Worm (Caenorhabditis elegans) whole organism, early embryonic: ENCODE results near the gene pcca-1.

Source experiments
- B0310.2 ChIP-seq: sonication (generic microtip); optimal IDR thresholded peaks from 2 replicates; lab custom pipeline; 2016; ENCODE audit warnings: mild to moderate bottlenecking, missing genetic modification characterization, missing compliant biosample characterization
- F13C5.2 ChIP-seq: sonication (generic microtip); optimal IDR thresholded peaks from 2 replicates; lab custom pipeline; 2017; ENCODE audit warnings: mild to moderate bottlenecking, missing genetic modification characterization, inconsistent platforms, missing compliant biosample characterization
- aly-1 ChIP-seq: sonication (generic microtip); optimal IDR thresholded peaks from 2 replicates; lab custom pipeline; 2016; ENCODE audit warnings: missing genetic modification characterization, missing compliant biosample characterization
- ama-1 ChIP-seq: fragments of 150-350 bp; optimal IDR thresholded peaks from 2 replicates; lab custom pipeline; 2014
- ceh-13 ChIP-seq: fragments of 200-800 bp; sonication (Bioruptor generic); optimal IDR thresholded peaks from 2 replicates; lab custom pipeline; 2018; ENCODE audit warnings: mild to moderate bottlenecking, missing genetic modification characterization, missing compliant biosample characterization
- ceh-36 ChIP-seq: sonication (generic microtip); optimal IDR thresholded peaks from 2 replicates; lab custom pipeline; 2016; ENCODE audit warnings: missing genetic modification characterization, inconsistent platforms, missing compliant biosample characterization
- ets-7 ChIP-seq: sonication (generic microtip); optimal IDR thresholded peaks from 2 replicates; lab custom pipeline; 2016; ENCODE audit warnings: missing genotype, missing genetic modification characterization, missing compliant biosample characterization
- flt-1 ChIP-seq: fragments of 200-800 bp; sonication (Bioruptor generic); IDR thresholded peaks from 2 replicates; pipeline ENCODE4 v1.3.6; 2022; ENCODE audit warnings: missing genetic modification characterization, missing compliant biosample characterization
- hmbx-1 ChIP-seq: sonication (generic microtip); optimal IDR thresholded peaks from 2 replicates; lab custom pipeline; 2016; ENCODE audit warnings: mild to moderate bottlenecking, missing genetic modification characterization, missing compliant biosample characterization
- hmg-4 ChIP-seq: fragments of 200-800 bp; sonication (Bioruptor generic); optimal IDR thresholded peaks from 2 replicates; lab custom pipeline; 2018; ENCODE audit warnings: mild to moderate bottlenecking, missing genetic modification characterization, missing compliant biosample characterization
- hnd-1 ChIP-seq: sonication (generic microtip); optimal IDR thresholded peaks from 2 replicates; lab custom pipeline; 2016; ENCODE audit warnings: missing genetic modification characterization, missing compliant biosample characterization
- pes-1 ChIP-seq: fragments of 200-800 bp; sonication (Bioruptor generic); IDR thresholded peaks from 2 replicates; pipeline ENCODE4 v1.3.6; 2022; ENCODE audit warnings: missing genetic modification reagents, missing genetic modification characterization, missing compliant biosample characterization
- scrt-1 ChIP-seq: fragments of 200-800 bp; sonication (Bioruptor generic); IDR thresholded peaks from 2 replicates; pipeline ENCODE4 v1.3.6; 2022; ENCODE audit warnings: missing genetic modification characterization, missing compliant biosample characterization
- sea-1 ChIP-seq: fragments of 200-800 bp; sonication (Bioruptor generic); conservative IDR thresholded peaks from 2 replicates; pipeline ENCODE4 v1.3.6; 2022; ENCODE audit warnings: missing genetic modification characterization, missing compliant biosample characterization
- tbx-11 ChIP-seq: fragments of 200-800 bp; sonication (Bioruptor generic); IDR thresholded peaks from 2 replicates; pipeline ENCODE4 v1.3.6; 2022; ENCODE audit warnings: missing genetic modification characterization, missing compliant biosample characterization
- tbx-37 ChIP-seq: fragments of 200-800 bp; sonication (Bioruptor generic); conservative IDR thresholded peaks from 2 replicates; pipeline ENCODE4 v1.3.6; 2022; ENCODE audit warnings: missing genetic modification reagents, missing genetic modification characterization, missing compliant biosample characterization
- tra-4 ChIP-seq: sonication (generic microtip); optimal IDR thresholded peaks from 2 replicates; lab custom pipeline; 2017; ENCODE audit warnings: missing genetic modification characterization, missing compliant biosample characterization

pcca-1 gene

ce11 chrX:7680545-7681330 is 20.0 kb upstream of the pcca-1 start, which contains the start of gene stn-2:
TSS of gene stn-2 (minus strand) at chrX:7680619.
- no peak for TF ChIP-seq B0310.2 (tag; lab: Kevin White, UChicago)
- TF ChIP-seq ets-7 (tag; lab: Kevin White, UChicago) = no peak
- TF ChIP-seq ama-1 (lab: Kevin White, UChicago) = no peak
- no peak for TF ChIP-seq hmg-4 (GFP tag; lab: Kevin White, UChicago)
- TF ChIP-seq hnd-1 (tag; lab: Kevin White, UChicago) = no peak
- TF ChIP-seq tbx-11 (GFP tag; lab: Robert Waterston, UW) = no peak
- no peak for TF ChIP-seq tra-4 (tag; lab: Kevin White, UChicago)
- no peak for TF ChIP-seq flt-1 (GFP tag; lab: Robert Waterston, UW)
- no peak for TF ChIP-seq pes-1 (GFP tag; lab: Robert Waterston, UW)

ce11 chrX:7679835-7680234 is 19.0 kb upstream of the pcca-1 start:
- TF ChIP-seq hmg-4 (GFP tag; lab: Kevin White, UChicago) (no peak), flt-1 (GFP tag; lab: Robert Waterston, UW) (no peak), ets-7 (tag; lab: Kevin White, UChicago) (no peak), B0310.2 (tag; lab: Kevin White, UChicago) (no peak), tra-4 (tag; lab: Kevin White, UChicago) (no peak), sea-1 (GFP tag; lab: Robert Waterston, UW) (no peak), ceh-13 (GFP tag; lab: Kevin White, UChicago) (no peak), ceh-36 (no peak), hnd-1 (tag; lab: Kevin White, UChicago) (no peak), ama-1 (lab: Kevin White, UChicago) (no peak), scrt-1 (GFP tag; lab: Robert Waterston, UW) (no peak)

DNA sequence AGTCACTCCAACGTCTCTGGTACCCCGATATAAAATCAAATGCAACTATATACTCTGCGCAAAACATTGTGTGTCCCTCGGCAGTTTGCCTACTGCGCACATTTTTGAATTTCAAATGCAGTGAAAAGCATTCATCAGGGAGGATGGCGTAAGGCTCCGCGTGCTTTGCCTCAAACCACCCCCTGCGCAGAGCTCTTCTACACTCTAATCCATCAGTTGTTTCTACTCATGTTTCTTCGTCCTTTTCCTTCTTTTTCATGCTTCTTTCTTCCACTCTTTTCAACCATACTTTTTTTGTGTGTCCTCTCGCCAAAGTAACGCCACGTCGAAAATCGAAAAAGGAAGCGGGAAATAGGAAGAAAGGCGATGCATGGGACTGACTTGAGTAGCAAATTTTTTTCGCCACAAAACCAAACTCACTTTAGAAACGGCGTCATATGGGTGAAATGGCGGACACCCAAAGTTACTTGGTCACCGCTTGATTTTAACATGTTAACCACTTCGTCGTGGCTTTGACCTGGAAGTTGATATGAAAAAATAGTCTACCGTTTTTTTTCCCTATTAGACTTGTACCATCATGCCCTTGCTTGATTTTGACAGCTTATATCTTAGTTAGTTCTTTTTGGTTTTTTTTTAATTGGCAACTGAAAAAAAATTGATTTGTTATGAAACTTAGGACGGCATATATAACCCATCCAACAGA is 17.8 kb upstream of the pcca-1 start:
- TF ChIP-seq scrt-1 (GFP tag; lab: Robert Waterston, UW) (no peak), hnd-1 (tag; lab: Kevin White, UChicago) (no peak)

ce11 chrX:7674871-7675270 is 14.1 kb upstream of the pcca-1 start:
- no peak for TF ChIP-seq sea-1 (GFP tag; lab: Robert Waterston, UW)
- TF ChIP-seq flt-1 (GFP tag; lab: Robert Waterston, UW) = no peak
- no peak for TF ChIP-seq aly-1 (tag; lab: Kevin White, UChicago)
- no peak for TF ChIP-seq B0310.2 (tag; lab: Kevin White, UChicago)
- no peak for TF ChIP-seq F13C5.2 (tag; lab: Kevin White, UChicago)
- TF ChIP-seq tra-4 (tag; lab: Kevin White, UChicago) = no peak
- no peak for TF ChIP-seq ceh-13 (GFP tag; lab: Kevin White, UChicago)
- TF ChIP-seq ets-7 (tag; lab: Kevin White, UChicago) = no peak
- TF ChIP-seq ama-1 (lab: Kevin White, UChicago) = no peak
- no peak for TF ChIP-seq scrt-1 (GFP tag; lab: Robert Waterston, UW)
- no peak for TF ChIP-seq tbx-11 (GFP tag; lab: Robert Waterston, UW)
- no peak for TF ChIP-seq tbx-37 (GFP tag; lab: Robert Waterston, UW)
- no peak for TF ChIP-seq hnd-1 (tag; lab: Kevin White, UChicago)
- no peak for TF ChIP-seq hmg-4 (GFP tag; lab: Kevin White, UChicago)
- no peak for TF ChIP-seq pes-1 (GFP tag; lab: Robert Waterston, UW)

- no peak for TF ChIP-seq tbx-37 (GFP tag; lab: Robert Waterston, UW)
- TF ChIP-seq ets-7 (tag; lab: Kevin White, UChicago) = no peak
- no peak for TF ChIP-seq F13C5.2 (tag; lab: Kevin White, UChicago)
- TF ChIP-seq flt-1 (GFP tag; lab: Robert Waterston, UW) = no peak
These were observed 11.9 kb upstream of the pcca-1 start, which contains the start of gene F27D9.2 for ce11 chrX:7672693-7673092. TSS of gene F27D9.2 (plus strand) at chrX:7672993.

- TF ChIP-seq tbx-37 (GFP tag; lab: Robert Waterston, UW) = no peak
- TF ChIP-seq F13C5.2 (tag; lab: Kevin White, UChicago) = no peak
- no peak for TF ChIP-seq scrt-1 (GFP tag; lab: Robert Waterston, UW)
- no peak for TF ChIP-seq hnd-1 (tag; lab: Kevin White, UChicago)
- no peak for TF ChIP-seq aly-1 (tag; lab: Kevin White, UChicago)
- no peak for TF ChIP-seq pes-1 (GFP tag; lab: Robert Waterston, UW)
- TF ChIP-seq flt-1 (GFP tag; lab: Robert Waterston, UW) = no peak
- no peak for TF ChIP-seq hmbx-1 (tag; lab: Kevin White, UChicago)
These were observed 9.9 kb upstream of the pcca-1 start, which contains the start of gene F27D9.7 for ce11 chrX:7670655-7671054. TSS of gene F27D9.7 (minus strand) at chrX:7670755.

DNA sequence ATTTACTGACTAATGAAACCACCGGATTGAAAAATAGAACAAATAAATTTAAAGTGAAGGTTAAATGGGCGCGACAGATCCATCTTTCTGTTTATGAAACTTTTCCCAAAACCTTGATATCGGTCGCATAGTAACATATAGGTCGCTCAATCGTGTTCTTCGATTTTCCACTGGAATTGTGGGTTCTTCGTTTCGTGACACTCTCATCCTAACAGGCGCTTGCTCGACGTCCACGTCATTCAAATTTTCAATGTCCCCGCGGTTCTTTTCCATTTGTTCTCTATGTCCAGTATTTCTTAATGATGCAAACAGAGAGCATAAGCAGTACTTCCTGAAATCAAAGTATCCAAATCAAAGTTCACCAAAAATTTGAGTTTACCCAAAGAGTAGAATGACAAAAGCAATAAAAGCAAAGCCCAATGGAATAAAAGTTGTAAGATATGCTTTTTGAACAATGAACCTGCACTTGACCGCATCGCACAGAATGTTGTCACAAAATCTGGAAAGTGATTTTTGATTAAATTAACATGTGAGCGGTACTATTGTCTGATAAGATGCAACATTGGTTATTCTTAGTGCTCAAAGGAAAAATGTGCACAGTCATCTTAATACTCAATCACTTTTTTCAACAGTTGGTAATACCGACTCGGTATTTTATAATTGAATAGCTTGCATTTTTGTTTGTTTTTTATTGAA is 6.8 kb upstream of the pcca-1 start, which contains the start of gene F27D9.13:
Gene F27D9.13, minus strand, starts transcription at position 51 of the 696 bp plus-strand sequence.
- TF ChIP-seq hnd-1 (tag; lab: Kevin White, UChicago) (no peak), pes-1 (GFP tag; lab: Robert Waterston, UW) (no peak), tbx-37 (GFP tag; lab: Robert Waterston, UW) (no peak), ama-1 (lab: Kevin White, UChicago) (no peak), F13C5.2 (tag; lab: Kevin White, UChicago) (no peak), hmg-4 (GFP tag; lab: Kevin White, UChicago) (no peak), flt-1 (GFP tag; lab: Robert Waterston, UW) (no peak), sea-1 (GFP tag; lab: Robert Waterston, UW) (no peak)
